Worm (Caenorhabditis elegans) whole organism, L4 larva: ENCODE measurements around the gene F53F1.2.
A peak's percentile ranks its signal among the peaks of the same experiment; 100 is the strongest.

Experiments
- Y75B8A.6 ChIP-seq: fragments of 200-800 bp; sonication (Bioruptor generic); IDR thresholded peaks from 2 replicates; pipeline ENCODE4 v1.3.6; 2022; ENCODE audit warnings: missing genetic modification reagents, missing genetic modification characterization, missing compliant biosample characterization
- aha-1 ChIP-seq: fragments of 150-350 bp; peaks from one replicate; lab custom pipeline; 2014; ENCODE audit warnings: missing biosample characterization, missing genetic modification characterization
- aly-2 ChIP-seq: sonication (generic microtip); optimal IDR thresholded peaks from 2 replicates; lab custom pipeline; 2018; ENCODE audit warnings: missing biosample characterization, missing genetic modification characterization
- ama-1 ChIP-seq: fragments of 150-350 bp; optimal IDR thresholded peaks from 2 replicates; lab custom pipeline; 2014; ENCODE audit warnings: inconsistent platforms, mixed read lengths
- ceh-20 ChIP-seq: fragments of 200-800 bp; sonication (Bioruptor generic); IDR thresholded peaks from 2 replicates; pipeline ENCODE4 v1.3.6; 2022; ENCODE audit warnings: missing genetic modification reagents, missing genetic modification characterization, missing compliant biosample characterization
- ceh-62 ChIP-seq: sonication (generic microtip); optimal IDR thresholded peaks from 2 replicates; lab custom pipeline; 2017; ENCODE audit warnings: missing biosample characterization, missing genetic modification characterization
- ces-1 ChIP-seq: fragments of 150-350 bp; sonication (generic microtip); optimal IDR thresholded peaks from 4 replicates; lab custom pipeline; 2014; ENCODE audit warnings: missing biosample characterization, missing genetic modification reagents, missing genetic modification characterization
- cey-2 ChIP-seq: sonication (generic microtip); optimal IDR thresholded peaks from 3 replicates; lab custom pipeline; 2017; ENCODE audit warnings: missing genetic modification characterization, mild to moderate bottlenecking, missing compliant biosample characterization, antibody characterized with exemption, borderline replicate concordance; ENCODE audit not compliant: insufficient read depth
- ctbp-1 ChIP-seq: fragments of 200-800 bp; sonication (Bioruptor generic); IDR thresholded peaks from 2 replicates; pipeline ENCODE4 v1.3.6; 2022; ENCODE audit warnings: missing genetic modification reagents, missing genetic modification characterization, missing compliant biosample characterization
- daf-12 ChIP-seq: fragments of 150-350 bp; optimal IDR thresholded peaks from 2 replicates; lab custom pipeline; 2014; ENCODE audit warnings: missing biosample characterization, missing genetic modification reagents, missing genetic modification characterization
- dmd-8 ChIP-seq: fragments of 200-800 bp; sonication (Bioruptor generic); IDR thresholded peaks from 2 replicates; pipeline ENCODE4 v1.3.6; 2022; ENCODE audit warnings: missing genetic modification characterization, missing compliant biosample characterization
- egl-27 ChIP-seq: sonication (generic microtip); optimal IDR thresholded peaks from 3 replicates; lab custom pipeline; 2017; ENCODE audit warnings: missing biosample characterization, missing genetic modification reagents, missing genetic modification characterization
- fkh-10 ChIP-seq: fragments of 150-350 bp; optimal IDR thresholded peaks from 2 replicates; lab custom pipeline; 2014; ENCODE audit warnings: missing biosample characterization, missing genetic modification reagents, missing genetic modification characterization
- hlh-30 ChIP-seq: sonication (generic microtip); optimal IDR thresholded peaks from 2 replicates; lab custom pipeline; 2017; ENCODE audit warnings: antibody characterized with exemption, mild to moderate bottlenecking, missing genetic modification characterization, missing compliant biosample characterization; ENCODE audit not compliant: insufficient read depth
- jun-1 ChIP-seq: fragments of 150-350 bp; optimal IDR thresholded peaks from 2 replicates; lab custom pipeline; 2014; ENCODE audit warnings: missing biosample characterization, missing genetic modification reagents, missing genetic modification characterization
- lsy-2 ChIP-seq, 2 experiments: fragments of 150-350 bp in 1 of 2; sonication (generic microtip) in 1 of 2; optimal IDR thresholded peaks; 2 replicates each; lab custom pipeline; 2014 to 2017; ENCODE audit warnings: missing biosample characterization in 2 of 2, missing genetic modification characterization in 2 of 2
- mdl-1 ChIP-seq, 2 experiments: fragments of 150-350 bp in 1 of 2; sonication (generic microtip) in 1 of 2; optimal IDR thresholded peaks; 2 replicates each; lab custom pipeline; 2014 to 2017; ENCODE audit warnings: missing biosample characterization in 2 of 2, missing genetic modification characterization in 2 of 2
- mep-1 ChIP-seq: fragments of 150-350 bp; sonication (generic microtip); optimal IDR thresholded peaks from 3 replicates; lab custom pipeline; 2014; ENCODE audit warnings: missing biosample characterization, missing genetic modification characterization
- mxl-3 ChIP-seq: fragments of 200-800 bp; sonication (Bioruptor generic); optimal IDR thresholded peaks from 2 replicates; lab custom pipeline; 2018; ENCODE audit warnings: mild to moderate bottlenecking, missing genetic modification characterization, missing compliant biosample characterization
- nhr-237 ChIP-seq: sonication (generic microtip); optimal IDR thresholded peaks from 2 replicates; lab custom pipeline; 2017; ENCODE audit warnings: missing biosample characterization, missing genetic modification characterization
- nhr-25 ChIP-seq: sonication (generic microtip); optimal IDR thresholded peaks from 2 replicates; lab custom pipeline; 2017; ENCODE audit warnings: missing genetic modification characterization, mild to moderate bottlenecking, missing compliant biosample characterization, antibody characterized with exemption, moderate library complexity, borderline replicate concordance; ENCODE audit not compliant: insufficient read depth
- nhr-28 ChIP-seq: fragments of 150-350 bp; optimal IDR thresholded peaks from 2 replicates; lab custom pipeline; 2014; ENCODE audit warnings: missing biosample characterization, missing genetic modification characterization
- pha-4 ChIP-seq, 2 experiments: fragments of 150-350 bp in 1 of 2; fragments of 200-800 bp in 1 of 2; sonication (Bioruptor generic) in 1 of 2; IDR thresholded peaks in 1 of 2; optimal IDR thresholded peaks in 1 of 2; 2 replicates each; pipeline versions ENCODE4 v1.3.6 to Lab custom; 2014 to 2022; ENCODE audit warnings: missing genetic modification characterization in 2 of 2, missing genetic modification reagents in 2 of 2, missing biosample characterization in 1 of 2, missing compliant biosample characterization in 1 of 2
- php-3 ChIP-seq: fragments of 200-800 bp; sonication (Bioruptor generic); IDR thresholded peaks from 2 replicates; pipeline ENCODE4 v1.3.6; 2022; ENCODE audit warnings: missing genetic modification reagents, missing genetic modification characterization, missing compliant biosample characterization
- skn-1 ChIP-seq: fragments of 150-350 bp; optimal IDR thresholded peaks from 2 replicates; lab custom pipeline; 2014; ENCODE audit warnings: missing biosample characterization, missing genetic modification characterization
- unc-62 ChIP-seq, 3 experiments: fragments of 150-350 bp in 1 of 3; sonication (generic microtip); optimal IDR thresholded peaks in 2 of 3; peaks in 1 of 3; 1 replicate in 1 of 3; 2 replicates in 2 of 3; lab custom pipeline; 2014 to 2017; ENCODE audit warnings: missing biosample characterization in 3 of 3, missing genetic modification characterization in 3 of 3, missing genetic modification reagents in 3 of 3, missing genotype in 1 of 3
- ztf-11 ChIP-seq: fragments of 150-350 bp; optimal IDR thresholded peaks from 2 replicates; lab custom pipeline; 2014; ENCODE audit warnings: missing biosample characterization, missing genetic modification characterization

F53F1.2 gene

ce11 chrV:13385798-13386197 is 20.8 kb upstream of the F53F1.2 start, which contains the start of gene gcy-34:
TSS of gene gcy-34 (minus strand) at chrV:13385898.
- no peak for TF ChIP-seq pha-4 (GFP tag; IDR thresholded peaks at IDR 0.05; lab: Robert Waterston, UW)
- TF ChIP-seq pha-4 (tag; optimal IDR thresholded peaks at IDR 0.05; lab: Kevin White, UChicago), result no peak

- peak; percentile 94 for TF ChIP-seq aha-1 (tag; lab: Kevin White, UChicago)
- no peak for TF ChIP-seq nhr-237
Observed at ce11 chrV:13387472-13387871, 19.1 kb upstream of the F53F1.2 start.

DNA sequence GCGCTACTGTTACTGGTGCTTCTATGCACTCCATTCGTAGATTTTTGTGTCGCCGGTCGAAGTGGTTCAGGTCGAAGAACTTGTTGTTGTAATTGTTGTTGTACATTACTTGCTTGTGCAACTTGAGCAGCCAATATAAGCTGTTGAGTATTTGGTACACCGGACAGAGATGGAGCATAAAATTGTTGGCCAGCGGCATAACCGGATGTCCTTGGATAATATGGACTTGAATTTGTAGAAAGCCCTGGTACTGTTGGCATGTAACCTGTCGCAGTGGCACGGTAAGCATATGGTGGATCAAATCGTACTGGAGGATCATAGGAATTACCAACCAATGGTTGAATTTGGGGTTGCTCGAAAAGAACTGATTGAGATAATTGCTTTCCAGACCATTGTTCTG is 17.7 kb upstream of the F53F1.2 start:
- TF ChIP-seq nhr-237 (no peak), unc-62 (GFP tag; optimal IDR thresholded peaks at IDR 0.05 in 1 of 2; lab: Kevin White, UChicago) (peak in 1 of 2 experiments; percentile 92), unc-62 (tag; optimal IDR thresholded peaks at IDR 0.05; lab: Kevin White, UChicago) (no peak), dmd-8 (GFP tag; lab: Robert Waterston, UW) (0 out of 2 replicates have a peak, but pooled peaks have one; percentile 51)

ce11 chrV:13389454-13389853 is 17.2 kb upstream of the F53F1.2 start:
- TF ChIP-seq nhr-28 (peak; percentile 77), mep-1 (tag; lab: Kevin White, UChicago) (peak; percentile 2), aha-1 (tag; lab: Kevin White, UChicago) (peak; percentile 73), aly-2 (no peak), nhr-25 (tag; lab: Kevin White, UChicago) (peak; percentile 25), egl-27 (tag; lab: Kevin White, UChicago) (no peak)

ce11 chrV:13390936-13391335 is 15.7 kb upstream of the F53F1.2 start:
- TF ChIP-seq daf-12 (tag; lab: Kevin White, UChicago) (no peak), lsy-2 (tag; optimal IDR thresholded peaks at IDR 0.05; lab: Kevin White, UChicago) (peak in 1 of 2 experiments; percentile 11), hlh-30 (peak; percentile 21), dmd-8 (GFP tag; lab: Robert Waterston, UW) (0 out of 2 replicates have a peak, but pooled peaks have one; percentile 46), cey-2 (tag; lab: Kevin White, UChicago) (no peak), ceh-20 (GFP tag; lab: Robert Waterston, UW) (no peak), skn-1 (tag; lab: Kevin White, UChicago) (no peak), nhr-28 (peak; percentile 27), mxl-3 (GFP tag; lab: Kevin White, UChicago) (peak; percentile 20)

DNA sequence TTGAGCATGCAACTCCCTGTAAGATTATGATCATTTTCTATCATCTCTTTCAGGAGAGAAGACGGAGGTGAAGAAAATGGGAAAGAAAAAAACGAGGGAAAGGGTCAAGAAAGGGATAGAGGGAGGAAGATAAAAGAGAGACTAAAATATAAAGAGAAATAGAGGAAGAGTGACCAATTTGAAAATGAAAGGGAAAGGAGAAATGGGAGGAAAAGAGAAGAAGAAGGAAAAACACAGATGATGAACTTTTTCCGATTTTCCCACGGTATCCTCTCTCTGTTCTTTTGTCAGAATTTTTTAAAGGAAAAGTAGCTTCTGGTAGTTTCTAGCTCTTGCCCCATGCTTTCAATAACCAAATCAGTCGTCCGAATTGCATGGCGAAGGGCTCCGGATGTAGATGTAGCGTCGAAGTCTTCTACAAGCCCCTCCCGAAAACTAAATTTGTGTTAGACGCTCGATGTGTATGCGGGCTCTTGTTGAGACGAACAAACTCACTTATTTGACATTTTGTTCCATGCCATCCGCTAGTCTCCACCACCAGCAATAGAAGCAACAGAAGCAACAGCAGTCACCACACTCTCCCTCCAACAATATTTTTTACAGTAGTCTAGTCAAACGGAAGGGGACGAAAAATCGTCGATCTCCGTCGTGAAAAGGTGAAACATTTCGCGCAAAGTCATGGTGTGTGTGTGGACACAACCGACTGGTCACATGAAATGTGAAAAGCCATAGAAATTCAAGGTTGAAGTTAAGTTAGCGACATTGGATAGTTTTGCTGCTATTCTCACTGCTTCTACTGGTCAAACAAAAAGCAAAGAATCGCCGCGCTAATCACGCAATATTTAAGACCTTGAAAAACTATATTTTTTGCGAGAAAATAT is 15.0 kb upstream of the F53F1.2 start, which contains the start of gene somi-1:
Gene somi-1, minus strand, starts transcription at position 18 of the 881 bp plus-strand sequence.
- no peak for TF ChIP-seq mdl-1 (tag; optimal IDR thresholded peaks at IDR 0.05; lab: Kevin White, UChicago)
- TF ChIP-seq nhr-28, result peak; percentile 47
- TF ChIP-seq pha-4 (GFP tag; IDR thresholded peaks at IDR 0.05; lab: Robert Waterston, UW), result no peak
- TF ChIP-seq pha-4 (tag; optimal IDR thresholded peaks at IDR 0.05; lab: Kevin White, UChicago), result no peak
- peak; percentile 83 for TF ChIP-seq ces-1 (GFP tag; lab: Kevin White, UChicago)
- TF ChIP-seq mxl-3 (GFP tag; lab: Kevin White, UChicago), result peak; percentile 0
- TF ChIP-seq unc-62 (GFP tag; optimal IDR thresholded peaks at IDR 0.05 in 1 of 2; lab: Kevin White, UChicago), result peak in 1 of 2 experiments; percentile 88
- no peak for TF ChIP-seq unc-62 (tag; optimal IDR thresholded peaks at IDR 0.05; lab: Kevin White, UChicago)
- TF ChIP-seq ceh-62, result no peak
- no peak for TF ChIP-seq Y75B8A.6 (GFP tag; lab: Robert Waterston, UW)
- no peak for TF ChIP-seq nhr-25 (tag; lab: Kevin White, UChicago)
- no peak for TF ChIP-seq ztf-11 (tag; lab: Kevin White, UChicago)
- no peak for TF ChIP-seq jun-1
- TF ChIP-seq aha-1 (tag; lab: Kevin White, UChicago), result peak; percentile 7
- TF ChIP-seq hlh-30, result peak; percentile 59
- TF ChIP-seq ama-1 (lab: Kevin White, UChicago), result no peak
- peak; percentile 57 for TF ChIP-seq fkh-10 (GFP tag; lab: Kevin White, UChicago)
- peak; percentile 33; the same call in 1 of the 2 replicates for TF ChIP-seq ctbp-1 (GFP tag; lab: Robert Waterston, UW)
- no peak for TF ChIP-seq php-3 (GFP tag; lab: Robert Waterston, UW)
- TF ChIP-seq, all 104 proteins: peak for 8
